Fruit fly (Drosophila melanogaster) whole organism, embryonic: ENCODE results near the gene Gbs-70E.

Source experiments
- CG12236 ChIP-seq: fragments of 200-800 bp; sonication (Bioruptor generic); optimal IDR thresholded peaks from 2 replicates; lab custom pipeline; 2016; ENCODE audit warnings: missing biosample characterization, missing genetic modification characterization
- CG18476 ChIP-seq: fragments of 200-800 bp; sonication (Bioruptor generic); optimal IDR thresholded peaks from 2 replicates; lab custom pipeline; 2016; ENCODE audit warnings: missing biosample characterization, mild to moderate bottlenecking, missing genetic modification characterization
- CG30020 ChIP-seq: fragments of 200-800 bp; optimal IDR thresholded peaks from 2 replicates; lab custom pipeline; 2019; ENCODE audit warnings: missing biosample characterization, mild to moderate bottlenecking, missing genetic modification characterization, moderate library complexity
- CG4404 ChIP-seq: fragments of 200-800 bp; sonication (Bioruptor generic); IDR thresholded peaks from 2 replicates; pipeline ENCODE4 v1.3.6; 2022; ENCODE audit warnings: missing biosample characterization, missing genetic modification characterization
- CG8478 ChIP-seq: fragments of >200 bp; optimal IDR thresholded peaks from 2 replicates; lab custom pipeline; 2018
- CG9797 ChIP-seq: fragments of 200-800 bp; sonication (Bioruptor generic); optimal IDR thresholded peaks from 3 replicates; lab custom pipeline; 2018; ENCODE audit warnings: missing biosample characterization, mild to moderate bottlenecking, missing genetic modification characterization
- CG9876 ChIP-seq: fragments of 200-800 bp; sonication (Bioruptor generic); optimal IDR thresholded peaks from 2 replicates; lab custom pipeline; 2016; ENCODE audit warnings: missing biosample characterization, missing genetic modification characterization
- Hr39 ChIP-seq: fragments of >200 bp; optimal IDR thresholded peaks from 2 replicates; lab custom pipeline; 2017
- Kr ChIP-seq: fragments of 200-800 bp; sonication (Bioruptor generic); optimal IDR thresholded peaks from 2 replicates; lab custom pipeline; 2017; ENCODE audit warnings: missing biosample characterization, mild to moderate bottlenecking, missing genetic modification characterization
- chif ChIP-seq, 2 experiments: fragments of 200-800 bp; sonication (Bioruptor generic); optimal IDR thresholded peaks; 3 replicates each; lab custom pipeline; 2016; ENCODE audit warnings: missing biosample characterization in 2 of 2, missing genetic modification characterization in 2 of 2
- gcm2 ChIP-seq: fragments of 200-800 bp; sonication (Bioruptor generic); optimal IDR thresholded peaks from 2 replicates; lab custom pipeline; 2016; ENCODE audit warnings: missing biosample characterization, missing genetic modification characterization
- ranshi ChIP-seq: fragments of 200-800 bp; sonication (Bioruptor generic); IDR thresholded peaks from 2 replicates; pipeline ENCODE4 v1.3.6; 2022; ENCODE audit warnings: missing biosample characterization, missing genetic modification characterization
- sug ChIP-seq: fragments of 200-800 bp; optimal IDR thresholded peaks from 2 replicates; lab custom pipeline; 2019; ENCODE audit warnings: missing biosample characterization, mild to moderate bottlenecking, missing genetic modification characterization, moderate library complexity

DNA sequence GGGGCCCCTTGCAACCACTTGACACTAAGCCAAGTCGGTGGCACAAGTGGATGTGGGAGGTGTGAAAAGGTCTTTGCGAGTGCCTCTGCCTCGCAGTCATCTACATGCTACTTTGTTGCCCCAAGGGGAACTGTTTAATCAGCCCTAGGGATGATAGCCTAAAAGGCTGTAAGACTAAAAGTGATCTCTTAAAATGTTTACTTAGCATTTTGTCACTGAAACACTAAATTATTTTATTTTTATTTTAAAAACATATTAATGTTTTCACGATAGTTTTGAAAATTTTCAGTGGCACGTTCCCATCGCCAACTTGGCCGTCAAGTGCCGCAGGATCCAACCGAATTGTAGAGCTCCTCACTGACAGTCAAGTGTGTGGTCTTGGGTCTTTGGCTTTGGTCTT lies 53.3 kb downstream of the Gbs-70E start:
- TF ChIP-seq ranshi = no peak
- no peak for TF ChIP-seq Hr39 (lab: Kevin White, UChicago)
- TF ChIP-seq CG18476 (GFP tag; lab: Kevin White, UChicago) = no peak
- no peak for TF ChIP-seq Kr (GFP tag; lab: Kevin White, UChicago)
- TF ChIP-seq CG4404 (GFP tag; lab: Robert Waterston, UW) = no peak
- TF ChIP-seq CG9797 (GFP tag; lab: Kevin White, UChicago) = no peak
- TF ChIP-seq sug (tag; lab: Kevin White, UChicago) = no peak
- no peak for TF ChIP-seq CG30020 (tag; lab: Kevin White, UChicago)
- no peak for TF ChIP-seq gcm2
- no peak for TF ChIP-seq CG12236 (GFP tag; lab: Kevin White, UChicago)
- no peak for TF ChIP-seq CG9876 (GFP tag; lab: Kevin White, UChicago)
- TF ChIP-seq chif (GFP tag; optimal IDR thresholded peaks at IDR 0.05; lab: Kevin White, UChicago) = no peak
- TF ChIP-seq CG8478 (lab: Kevin White, UChicago) = no peak
